Worm (Caenorhabditis elegans) whole organism, L2 larva: ENCODE data around the gene tag-276.

ENCODE experiments used
- ZK546.5 ChIP-seq: sonication (generic microtip); optimal IDR thresholded peaks from 2 replicates; lab custom pipeline; 2017; ENCODE audit warnings: missing biosample characterization, missing genetic modification characterization
- ceh-16 ChIP-seq: fragments of 150-350 bp; optimal IDR thresholded peaks from 2 replicates; lab custom pipeline; 2014; ENCODE audit warnings: missing biosample characterization, missing genetic modification characterization
- elt-3 ChIP-seq: sonication (generic microtip); optimal IDR thresholded peaks from 2 replicates; lab custom pipeline; 2017; ENCODE audit warnings: missing biosample characterization, missing genetic modification characterization
- lin-11 ChIP-seq: fragments of 150-350 bp; sonication (generic microtip); optimal IDR thresholded peaks from 2 replicates; lab custom pipeline; 2014; ENCODE audit warnings: missing biosample characterization, missing genetic modification characterization, inconsistent platforms, mixed read lengths
- lin-39 ChIP-seq: fragments of 150-350 bp; optimal IDR thresholded peaks from 2 replicates; lab custom pipeline; 2014; ENCODE audit warnings: missing biosample characterization, missing genetic modification reagents, missing genetic modification characterization
- ztf-11 ChIP-seq: sonication (generic microtip); optimal IDR thresholded peaks from 2 replicates; lab custom pipeline; 2017; ENCODE audit warnings: missing biosample characterization, missing genetic modification characterization
- ztf-4 ChIP-seq: fragments of 150-350 bp; optimal IDR thresholded peaks from 2 replicates; lab custom pipeline; 2014; ENCODE audit warnings: missing biosample characterization, missing genetic modification characterization

- TF ChIP-seq ztf-11 (no peak), ZK546.5 (no peak), lin-39 (tag; lab: Kevin White, UChicago) (no peak), elt-3 (tag; lab: Kevin White, UChicago) (no peak), ceh-16 (tag; lab: Kevin White, UChicago) (no peak), ztf-4 (tag; lab: Kevin White, UChicago) (no peak), lin-11 (tag; lab: Kevin White, UChicago) (no peak)
These were observed 44.3 kb downstream of the tag-276 start for ce11 chrII:12204617-12205016.
